Fruit fly (Drosophila melanogaster) whole organism: ENCODE measurements around the gene Tbc1d8-9.

Experiments
- CG8478 ChIP-seq: fragments of >200 bp; optimal IDR thresholded peaks from 2 replicates; lab custom pipeline; 2018; ENCODE audit warnings: inconsistent platforms
- Dll ChIP-seq: fragments of >200 bp; optimal IDR thresholded peaks from 2 replicates; lab custom pipeline; 2017
- pan ChIP-seq: fragments of >200 bp; optimal IDR thresholded peaks from 2 replicates; lab custom pipeline; 2017
- psq ChIP-seq: fragments of >200 bp; optimal IDR thresholded peaks from 2 replicates; lab custom pipeline; 2017
- usp ChIP-seq: fragments of >200 bp; optimal IDR thresholded peaks from 2 replicates; lab custom pipeline; 2017; ENCODE audit warnings: missing biosample characterization, missing genetic modification characterization, mixed read lengths

DNA sequence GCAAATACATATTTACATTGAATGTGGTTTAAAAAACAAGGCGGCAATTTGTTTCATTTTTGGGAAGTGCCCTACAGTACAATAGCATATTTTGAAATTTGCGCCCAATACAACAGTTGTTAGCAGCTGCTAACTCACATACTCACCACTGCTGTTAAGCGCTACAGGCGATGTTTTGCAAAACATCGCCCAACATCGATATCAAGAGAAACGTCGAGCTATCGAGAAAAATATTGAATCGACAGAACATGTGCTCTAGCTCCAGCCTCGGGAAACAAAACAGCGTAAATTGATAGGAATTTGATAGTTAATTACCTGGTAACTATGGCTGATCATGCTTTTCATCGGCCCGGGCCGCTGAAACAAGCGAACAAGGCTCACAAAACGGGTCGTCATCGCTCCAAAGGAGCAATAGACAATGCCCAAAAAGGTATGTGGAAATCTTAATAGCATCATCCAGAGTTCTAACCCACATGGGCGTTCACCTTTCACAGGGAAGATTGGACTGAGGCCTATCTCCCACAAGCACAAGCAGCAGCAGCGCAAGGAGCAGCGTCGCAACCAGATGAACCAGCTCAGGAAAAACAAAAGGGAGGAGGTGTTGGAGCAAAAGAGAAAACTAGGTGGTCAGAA lies 8.4 kb downstream of the Tbc1d8-9 start, which contains the start of gene Tsr1:
- no peak for TF ChIP-seq CG8478 (lab: Kevin White, UChicago)
- TF ChIP-seq Dll (lab: Kevin White, UChicago) = no peak
- TF ChIP-seq usp (GFP tag; lab: Kevin White, UChicago) = no peak
- no peak for TF ChIP-seq pan (lab: Kevin White, UChicago)
- no peak for TF ChIP-seq psq
